Worm (Caenorhabditis elegans): ENCODE data around the gene B0222.1.

ce11 chrV:9168089-9168488, 34.0 kb downstream of the B0222.1 start, which contains the start of gene B0222.11:
- no peak for TF ChIP-seq cog-1 (tag; optimal IDR thresholded peaks at IDR 0.05)
- no peak for TF ChIP-seq tab-1 (GFP tag; IDR thresholded peaks at IDR 0.05)
- no peak for TF ChIP-seq flt-1 (GFP tag; IDR thresholded peaks at IDR 0.05)

Measured in whole organism, midembryonic.